Worm (Caenorhabditis elegans) whole organism, L4 larva: ENCODE measurements around the gene spp-26.
A peak's percentile ranks its signal among the peaks of the same experiment; 100 is the strongest.
"Not testable (repeated sequence)": the region's sequence is repeated elsewhere in the genome, so short reads cannot be mapped to it uniquely, and the experiment has no call there.

Experiments
- F26F4.8 ChIP-seq: fragments of 200-800 bp; sonication (Bioruptor generic); conservative IDR thresholded peaks from 2 replicates; pipeline ENCODE4 v1.3.6; 2022; ENCODE audit warnings: missing genetic modification characterization, missing compliant biosample characterization
- Y5F2A.4 ChIP-seq: fragments of 200-800 bp; sonication (Bioruptor generic); optimal IDR thresholded peaks from 2 replicates; lab custom pipeline; 2018; ENCODE audit warnings: mild to moderate bottlenecking, missing genetic modification characterization, missing compliant biosample characterization
- ZK337.2 ChIP-seq: fragments of 200-800 bp; sonication (Bioruptor generic); IDR thresholded peaks from 2 replicates; pipeline ENCODE4 v1.3.6; 2022; ENCODE audit warnings: missing genetic modification reagents, missing genetic modification characterization, missing compliant biosample characterization
- aha-1 ChIP-seq: fragments of 150-350 bp; peaks from one replicate; lab custom pipeline; 2014; ENCODE audit warnings: missing biosample characterization, missing genetic modification characterization
- ama-1 ChIP-seq: fragments of 150-350 bp; optimal IDR thresholded peaks from 2 replicates; lab custom pipeline; 2014; ENCODE audit warnings: inconsistent platforms, mixed read lengths
- ceh-20 ChIP-seq: fragments of 200-800 bp; sonication (Bioruptor generic); IDR thresholded peaks from 2 replicates; pipeline ENCODE4 v1.3.6; 2022; ENCODE audit warnings: missing genetic modification reagents, missing genetic modification characterization, missing compliant biosample characterization
- ceh-62 ChIP-seq: sonication (generic microtip); optimal IDR thresholded peaks from 2 replicates; lab custom pipeline; 2017; ENCODE audit warnings: missing biosample characterization, missing genetic modification characterization
- ces-1 ChIP-seq: fragments of 150-350 bp; sonication (generic microtip); optimal IDR thresholded peaks from 4 replicates; lab custom pipeline; 2014; ENCODE audit warnings: missing biosample characterization, missing genetic modification reagents, missing genetic modification characterization
- ctbp-1 ChIP-seq: fragments of 200-800 bp; sonication (Bioruptor generic); IDR thresholded peaks from 2 replicates; pipeline ENCODE4 v1.3.6; 2022; ENCODE audit warnings: missing genetic modification reagents, missing genetic modification characterization, missing compliant biosample characterization
- daf-16 ChIP-seq, 3 experiments: sonication (generic microtip); optimal IDR thresholded peaks; 2 replicates each; lab custom pipeline; 2016 to 2017; ENCODE audit warnings: missing genetic modification characterization in 3 of 3, missing genetic modification reagents in 3 of 3, mild to moderate bottlenecking in 2 of 3, missing compliant biosample characterization in 2 of 3, missing biosample characterization in 1 of 3, moderate library complexity in 1 of 3
- daf-8 ChIP-seq: fragments of 200-800 bp; sonication (Bioruptor generic); IDR thresholded peaks from 2 replicates; pipeline ENCODE4 v1.3.6; 2022; ENCODE audit warnings: missing genetic modification characterization, missing compliant biosample characterization
- dmd-6 ChIP-seq: fragments of 200-800 bp; sonication (Bioruptor generic); IDR thresholded peaks from 2 replicates; pipeline ENCODE4 v1.3.6; 2022; ENCODE audit warnings: missing genetic modification reagents, missing genetic modification characterization, missing compliant biosample characterization
- duxl-1 ChIP-seq: sonication (generic microtip); optimal IDR thresholded peaks from 2 replicates; lab custom pipeline; 2016; ENCODE audit warnings: mild to moderate bottlenecking, missing genetic modification characterization, moderate library complexity, missing compliant biosample characterization; ENCODE audit not compliant: poor library complexity
- dve-1 ChIP-seq: sonication (generic microtip); optimal IDR thresholded peaks from 2 replicates; lab custom pipeline; 2017; ENCODE audit warnings: antibody characterized with exemption, mild to moderate bottlenecking, missing genetic modification characterization, missing compliant biosample characterization; ENCODE audit not compliant: insufficient read depth
- gei-8 ChIP-seq: fragments of 200-800 bp; sonication (Bioruptor generic); optimal IDR thresholded peaks from 2 replicates; lab custom pipeline; 2018; ENCODE audit warnings: mild to moderate bottlenecking, missing genetic modification characterization, missing compliant biosample characterization
- lim-7 ChIP-seq: fragments of 200-800 bp; sonication (Bioruptor generic); IDR thresholded peaks from 2 replicates; pipeline ENCODE4 v1.3.6; 2022; ENCODE audit warnings: missing genetic modification characterization, missing compliant biosample characterization
- lin-15B ChIP-seq: fragments of 150-350 bp; sonication (generic microtip); optimal IDR thresholded peaks from 3 replicates; lab custom pipeline; 2014; ENCODE audit warnings: missing biosample characterization, missing genetic modification characterization
- mdl-1 ChIP-seq, 2 experiments: fragments of 150-350 bp in 1 of 2; sonication (generic microtip) in 1 of 2; optimal IDR thresholded peaks; 2 replicates each; lab custom pipeline; 2014 to 2017; ENCODE audit warnings: missing biosample characterization in 2 of 2, missing genetic modification characterization in 2 of 2
- mdt-29 ChIP-seq: fragments of 200-800 bp; sonication (Bioruptor generic); IDR thresholded peaks from 2 replicates; pipeline ENCODE4 v1.3.6; 2022; ENCODE audit warnings: missing genetic modification reagents, missing genetic modification characterization, missing compliant biosample characterization
- nhr-11 ChIP-seq: fragments of 150-350 bp; optimal IDR thresholded peaks from 2 replicates; lab custom pipeline; 2014; ENCODE audit warnings: missing biosample characterization, missing genetic modification characterization
- nhr-111 ChIP-seq: fragments of 200-800 bp; sonication (Bioruptor generic); optimal IDR thresholded peaks from 2 replicates; lab custom pipeline; 2018; ENCODE audit warnings: mild to moderate bottlenecking, missing genetic modification characterization, missing compliant biosample characterization
- nhr-25 ChIP-seq: sonication (generic microtip); optimal IDR thresholded peaks from 2 replicates; lab custom pipeline; 2017; ENCODE audit warnings: missing genetic modification characterization, mild to moderate bottlenecking, missing compliant biosample characterization, antibody characterized with exemption, moderate library complexity, borderline replicate concordance; ENCODE audit not compliant: insufficient read depth
- nhr-28 ChIP-seq: fragments of 150-350 bp; optimal IDR thresholded peaks from 2 replicates; lab custom pipeline; 2014; ENCODE audit warnings: missing biosample characterization, missing genetic modification characterization
- php-3 ChIP-seq: fragments of 200-800 bp; sonication (Bioruptor generic); IDR thresholded peaks from 2 replicates; pipeline ENCODE4 v1.3.6; 2022; ENCODE audit warnings: missing genetic modification reagents, missing genetic modification characterization, missing compliant biosample characterization
- pqm-1 ChIP-seq: sonication (generic microtip); optimal IDR thresholded peaks from 2 replicates; lab custom pipeline; 2017; ENCODE audit warnings: missing biosample characterization, missing genetic modification characterization
- saeg-2 ChIP-seq: fragments of 200-800 bp; sonication (Bioruptor generic); IDR thresholded peaks from 2 replicates; pipeline ENCODE4 v1.3.6; 2022; ENCODE audit warnings: missing genetic modification reagents, missing genetic modification characterization, missing compliant biosample characterization
- sdz-12 ChIP-seq: fragments of 200-800 bp; sonication (Bioruptor generic); optimal IDR thresholded peaks from 2 replicates; lab custom pipeline; 2018; ENCODE audit warnings: mild to moderate bottlenecking, missing genetic modification characterization, missing compliant biosample characterization
- set-16 ChIP-seq: fragments of 200-800 bp; sonication (Bioruptor generic); IDR thresholded peaks from 2 replicates; pipeline ENCODE4 v1.3.6; 2022; ENCODE audit warnings: missing genetic modification reagents, missing genetic modification characterization, missing compliant biosample characterization
- skn-1 ChIP-seq: fragments of 150-350 bp; optimal IDR thresholded peaks from 2 replicates; lab custom pipeline; 2014; ENCODE audit warnings: missing biosample characterization, missing genetic modification characterization
- snpc-4 ChIP-seq: fragments of 150-350 bp; optimal IDR thresholded peaks from 2 replicates; lab custom pipeline; 2014; ENCODE audit warnings: missing biosample characterization, missing genetic modification characterization
- spr-1 ChIP-seq: sonication (generic microtip); optimal IDR thresholded peaks from 2 replicates; lab custom pipeline; 2016; ENCODE audit warnings: mild to moderate bottlenecking, missing genetic modification characterization, missing compliant biosample characterization
- tag-97 ChIP-seq: fragments of 200-800 bp; sonication (Bioruptor generic); IDR thresholded peaks from 2 replicates; pipeline ENCODE4 v1.3.6; 2022; ENCODE audit warnings: missing genetic modification characterization, missing compliant biosample characterization
- tra-1 ChIP-seq: fragments of 200-800 bp; sonication (Bioruptor generic); IDR thresholded peaks from 2 replicates; pipeline ENCODE4 v1.3.6; 2022; ENCODE audit warnings: missing genetic modification reagents, missing genetic modification characterization, missing compliant biosample characterization
- unc-62 ChIP-seq, 3 experiments: fragments of 150-350 bp in 1 of 3; sonication (generic microtip); optimal IDR thresholded peaks in 2 of 3; peaks in 1 of 3; 1 replicate in 1 of 3; 2 replicates in 2 of 3; lab custom pipeline; 2014 to 2017; ENCODE audit warnings: missing biosample characterization in 3 of 3, missing genetic modification characterization in 3 of 3, missing genetic modification reagents in 3 of 3, missing genotype in 1 of 3
- vab-7 ChIP-seq: fragments of 200-800 bp; sonication (Bioruptor generic); IDR thresholded peaks from 2 replicates; pipeline ENCODE4 v1.3.6; 2022; ENCODE audit warnings: missing genetic modification reagents, missing genetic modification characterization, missing compliant biosample characterization
- zip-11 ChIP-seq: fragments of 200-800 bp; sonication (Bioruptor generic); IDR thresholded peaks from 2 replicates; pipeline ENCODE4 v1.3.6; 2022; ENCODE audit warnings: missing genetic modification characterization, missing compliant biosample characterization

The spp-26 gene

ce11 chrV:6590283-6590682 lies 31.3 kb upstream of the spp-26 start, which contains the start of gene ZK1055.2:
ZK1055.2 (plus strand) TSS chrV:6590583.
- no peak for TF ChIP-seq duxl-1 (tag; lab: Kevin White, UChicago)
- TF ChIP-seq sdz-12 (GFP tag; lab: Kevin White, UChicago) = no peak
- no peak for TF ChIP-seq daf-8 (GFP tag; lab: Robert Waterston, UW)
- no peak for TF ChIP-seq ama-1
- TF ChIP-seq gei-8 (GFP tag; lab: Kevin White, UChicago) = no peak
- TF ChIP-seq ces-1 (GFP tag; lab: Kevin White, UChicago) = no peak
- no peak for TF ChIP-seq lin-15B (tag; lab: Kevin White, UChicago)
- no peak for TF ChIP-seq saeg-2 (GFP tag; lab: Robert Waterston, UW)
- no peak for TF ChIP-seq Y5F2A.4 (GFP tag; lab: Kevin White, UChicago)
- TF ChIP-seq php-3 = no peak
- TF ChIP-seq set-16 (GFP tag; lab: Robert Waterston, UW) = no peak
- TF ChIP-seq nhr-111 (GFP tag; lab: Kevin White, UChicago) = no peak
- no peak for TF ChIP-seq ZK337.2 (GFP tag; lab: Robert Waterston, UW)
- TF ChIP-seq, all 104 proteins: peak for 0

DNA sequence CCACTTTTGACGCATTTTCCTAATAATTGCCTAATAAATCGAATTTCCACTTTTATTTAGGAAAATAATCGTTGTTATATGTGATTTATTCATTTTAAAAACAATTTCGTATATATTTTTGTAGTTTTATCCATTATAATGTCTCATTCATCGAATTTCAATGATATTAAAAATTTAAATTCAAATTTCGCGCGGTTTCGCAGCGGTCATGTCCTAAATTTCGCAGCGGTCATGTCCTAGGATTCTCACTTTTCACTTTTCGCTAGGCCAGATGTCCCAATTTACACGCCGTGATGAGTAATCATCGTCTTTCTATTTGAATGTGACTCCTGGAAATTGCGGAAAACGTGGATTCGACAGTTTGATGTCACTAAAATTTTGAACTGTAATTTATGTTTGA lies 22.8 kb upstream of the spp-26 start, which contains the start of gene ZK1055.4:
Gene ZK1055.4, plus strand, starts transcription at position 301 of the 400 bp plus-strand sequence.
- not testable (repeated sequence) for TF ChIP-seq nhr-11 (tag; lab: Kevin White, UChicago); php-3; spr-1 (tag; lab: Kevin White, UChicago)

ce11 chrV:6579992-6580391 lies 21.0 kb upstream of the spp-26 start, which contains the start of gene EGAP9.3:
EGAP9.3 (minus strand) TSS chrV:6580122.
- TF ChIP-seq ctbp-1 (GFP tag; lab: Robert Waterston, UW) (no peak), lim-7 (GFP tag; lab: Robert Waterston, UW) (no peak), pqm-1 (tag; lab: Kevin White, UChicago) (peak; percentile 43), nhr-28 (peak; percentile 69), daf-16 (GFP tag; optimal IDR thresholded peaks at IDR 0.05; lab: Kevin White, UChicago) (no peak), daf-16 (tag; optimal IDR thresholded peaks at IDR 0.05; lab: Kevin White, UChicago) (peak; percentile 19)

DNA sequence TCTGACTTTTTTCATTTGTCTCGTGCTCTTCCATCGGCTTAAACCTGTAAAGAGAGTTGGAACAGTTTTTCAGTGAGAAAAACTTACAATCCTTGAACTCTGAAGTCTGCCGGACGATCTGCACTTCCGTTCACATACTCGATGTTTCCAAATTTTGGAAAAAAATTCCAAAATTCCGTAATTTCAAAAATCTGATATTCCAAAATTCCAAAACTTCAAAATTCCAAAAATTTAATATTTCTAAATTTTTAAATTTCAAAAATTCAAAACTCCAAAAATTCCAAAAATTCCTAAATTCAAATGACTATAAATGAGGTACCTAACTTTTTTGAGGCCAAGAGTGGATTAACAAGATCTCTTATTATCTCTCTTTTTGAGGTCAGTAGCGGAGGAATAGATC lies 17.6 kb upstream of the spp-26 start, which contains the start of gene EGAP9.4:
Gene EGAP9.4, plus strand, starts transcription at position 301 of the 400 bp plus-strand sequence.
- no peak for TF ChIP-seq vab-7 (GFP tag; lab: Robert Waterston, UW)
- TF ChIP-seq zip-11 (GFP tag; lab: Robert Waterston, UW) = no peak
- TF ChIP-seq ceh-62 (tag; lab: Kevin White, UChicago) = no peak
- no peak for TF ChIP-seq ctbp-1 (GFP tag; lab: Robert Waterston, UW)
- no peak for TF ChIP-seq mdt-29 (GFP tag; lab: Robert Waterston, UW)
- no peak for TF ChIP-seq ceh-20 (GFP tag; lab: Robert Waterston, UW)
- TF ChIP-seq saeg-2 (GFP tag; lab: Robert Waterston, UW) = no peak
- TF ChIP-seq F26F4.8 (GFP tag; lab: Robert Waterston, UW) = no peak
- no peak for TF ChIP-seq duxl-1 (tag; lab: Kevin White, UChicago)
- no peak for TF ChIP-seq skn-1 (tag; lab: Kevin White, UChicago)
- TF ChIP-seq php-3 = no peak
- no peak for TF ChIP-seq unc-62 (GFP tag; optimal IDR thresholded peaks at IDR 0.05 in 1 of 2; lab: Kevin White, UChicago)
- no peak for TF ChIP-seq unc-62 (tag; optimal IDR thresholded peaks at IDR 0.05; lab: Kevin White, UChicago)
- TF ChIP-seq tag-97 (GFP tag; lab: Robert Waterston, UW) = no peak
- TF ChIP-seq nhr-111 (GFP tag; lab: Kevin White, UChicago) = no peak

ce11 chrV:6575406-6576130 lies 16.6 kb upstream of the spp-26 start, which contains the start of gene fut-2:
fut-2 (minus strand) TSS chrV:6575890.
- TF ChIP-seq daf-16 (GFP tag; optimal IDR thresholded peaks at IDR 0.05; lab: Kevin White, UChicago) = no peak
- peak; percentile 96 for TF ChIP-seq daf-16 (tag; optimal IDR thresholded peaks at IDR 0.05; lab: Kevin White, UChicago)
- no peak for TF ChIP-seq nhr-25 (tag; lab: Kevin White, UChicago)
- TF ChIP-seq dve-1 (tag; lab: Kevin White, UChicago) = peak; percentile 67
- peak; percentile 98 for TF ChIP-seq pqm-1 (tag; lab: Kevin White, UChicago)
- TF ChIP-seq snpc-4 = no peak
- peak; percentile 90 for TF ChIP-seq aha-1 (tag; lab: Kevin White, UChicago)
- peak in 1 of 2 experiments; percentile 5 for TF ChIP-seq mdl-1 (tag; optimal IDR thresholded peaks at IDR 0.05; lab: Kevin White, UChicago)
- TF ChIP-seq dmd-6 = peak; percentile 33; the same call in 1 of the 2 replicates
- TF ChIP-seq tra-1 = no peak
- TF ChIP-seq nhr-28 = peak; percentile 90
